Fruit fly (Drosophila melanogaster): ENCODE data around the gene Pect.

The Pect gene

dm6 chr2L:13164994-13165801 is 38.4 kb upstream of the Pect start, which contains the start of gene Sirt1 (continued):
- TF ChIP-seq CG34422 (GFP tag; IDR thresholded peaks at IDR 0.05) (no peak; the same call in 2 of the 3 replicates), Drgx (GFP tag; IDR thresholded peaks at IDR 0.05) (peak; percentile 48; the same call in 1 of the 2 replicates), salm (tag; optimal IDR thresholded peaks at IDR 0.05) (peak; percentile 48), CG18599 (GFP tag; optimal IDR thresholded peaks at IDR 0.05) (peak; percentile 77), otp (GFP tag; IDR thresholded peaks at IDR 0.05) (no peak), CG16779 (GFP tag; IDR thresholded peaks at IDR 0.05) (0 out of 2 replicates have a peak, but pooled peaks have one; percentile 21), Doc3 (GFP tag; IDR thresholded peaks at IDR 0.05; ENCODE audit: partially characterized antibody) (no peak), ranshi (GFP tag; IDR thresholded peaks at IDR 0.05) (peak; percentile 63), fd96Cb (tag; optimal IDR thresholded peaks at IDR 0.05) (peak; percentile 88), da (GFP tag; optimal IDR thresholded peaks at IDR 0.05) (no peak), wor (GFP tag; IDR thresholded peaks at IDR 0.05) (peak; percentile 75), eve (GFP tag; optimal IDR thresholded peaks at IDR 0.05) (no peak), CoRest (tag; optimal IDR thresholded peaks at IDR 0.05) (peak; percentile 98), az2 (GFP tag; optimal IDR thresholded peaks at IDR 0.05) (peak; percentile 92), CG4424 (GFP tag; optimal IDR thresholded peaks at IDR 0.05) (peak; percentile 90), CG13296 (GFP tag; optimal IDR thresholded peaks at IDR 0.05) (peak; percentile 80), Oli (tag; optimal IDR thresholded peaks at IDR 0.05) (peak; percentile 91), mld (GFP tag; IDR thresholded peaks at IDR 0.05; ENCODE audit: partially characterized antibody) (no peak), CG17359 (tag; optimal IDR thresholded peaks at IDR 0.05) (peak; percentile 71), HHEX (GFP tag; optimal IDR thresholded peaks at IDR 0.05) (peak; percentile 82), CG3407 (GFP tag; optimal IDR thresholded peaks at IDR 0.05) (peak; percentile 72), CG7372 (GFP tag; IDR thresholded peaks at IDR 0.05) (peak; percentile 84), lola (GFP tag; optimal IDR thresholded peaks at IDR 0.05) (peak in 1 of 3 experiments; percentile 93), C15 (GFP tag; IDR thresholded peaks at IDR 0.05) (no peak), CG11093 (GFP tag; IDR thresholded peaks at IDR 0.05) (peak; percentile 86), CG12942 (GFP tag; optimal IDR thresholded peaks at IDR 0.05) (peak; percentile 83), Poxn (GFP tag; IDR thresholded peaks at IDR 0.05) (peak; percentile 53), CG17612 (GFP tag; IDR thresholded peaks at IDR 0.05) (peak; percentile 45; the same call in 1 of the 2 replicates), CG10654 (GFP tag; optimal IDR thresholded peaks at IDR 0.05) (peak; percentile 76), Eip74EF (GFP tag; optimal IDR thresholded peaks at IDR 0.05) (peak in 1 of 2 experiments; percentile 67), dm (GFP tag; optimal IDR thresholded peaks at IDR 0.05) (no peak), CG7987 (GFP tag; optimal IDR thresholded peaks at IDR 0.05) (peak; percentile 24), tx (GFP tag; optimal IDR thresholded peaks at IDR 0.05) (peak; percentile 26), CG30431 (GFP tag; optimal IDR thresholded peaks at IDR 0.05) (peak; percentile 77), CG10543 (GFP tag; optimal IDR thresholded peaks at IDR 0.05) (peak; percentile 73), tna (GFP tag; IDR thresholded peaks at IDR 0.05; ENCODE audit: partially characterized antibody) (no peak), dati (GFP tag; IDR thresholded peaks at IDR 0.05) (no peak), CG8290 (GFP tag; optimal IDR thresholded peaks at IDR 0.05) (peak; percentile 83), CG8290 (tag; optimal IDR thresholded peaks at IDR 0.05) (peak; percentile 2 to 7), tio (GFP tag; optimal IDR thresholded peaks at IDR 0.05) (peak; percentile 94), Kr (GFP tag; optimal IDR thresholded peaks at IDR 0.05) (no peak), gce (GFP tag; IDR thresholded peaks at IDR 0.05) (no peak), Ets65A (GFP tag) (peak; percentile 90), tup (GFP tag; optimal IDR thresholded peaks at IDR 0.05) (peak; percentile 11), pita (GFP tag; optimal IDR thresholded peaks at IDR 0.05) (no peak), bsh (GFP tag; optimal IDR thresholded peaks at IDR 0.05) (peak in 1 of 2 experiments; percentile 78), Dip3 (GFP tag; optimal IDR thresholded peaks at IDR 0.05) (peak; percentile 43), gro (GFP tag; optimal IDR thresholded peaks at IDR 0.05) (peak; percentile 48)

All from whole organism, embryonic.